Fruit fly (Drosophila melanogaster) whole organism, adult: ENCODE data around the gene mor.

Experiments used
- CG11617 ChIP-seq: fragments of 200-800 bp; sonication (Bioruptor generic); optimal IDR thresholded peaks from 2 replicates; lab custom pipeline; 2017; ENCODE audit warnings: mild to moderate bottlenecking, missing biosample characterization, missing genetic modification reagents, missing genetic modification characterization
- CG12768 ChIP-seq: fragments of 200-800 bp; sonication (Bioruptor generic); optimal IDR thresholded peaks from 2 replicates; lab custom pipeline; 2017; ENCODE audit warnings: missing biosample characterization, missing genetic modification characterization, mild to moderate bottlenecking, moderate library complexity, missing genetic modification reagents
- CG14711 ChIP-seq: fragments of 200-800 bp; sonication (Bioruptor generic); optimal IDR thresholded peaks from 2 replicates; lab custom pipeline; 2018; ENCODE audit warnings: missing biosample characterization, mild to moderate bottlenecking, missing genetic modification characterization, moderate library complexity
- CG1620 ChIP-seq: fragments of 200-800 bp; sonication (Bioruptor generic); optimal IDR thresholded peaks from 2 replicates; lab custom pipeline; 2016; ENCODE audit warnings: missing biosample characterization, missing genetic modification characterization
- CG33017 ChIP-seq: fragments of 200-800 bp; sonication (Bioruptor generic); optimal IDR thresholded peaks from 2 replicates; lab custom pipeline; 2018; ENCODE audit warnings: missing biosample characterization, mild to moderate bottlenecking, missing genetic modification characterization, moderate library complexity
- CG5204 ChIP-seq: fragments of 200-800 bp; sonication (Bioruptor generic); optimal IDR thresholded peaks from 2 replicates; lab custom pipeline; 2016; ENCODE audit warnings: missing biosample characterization, missing genetic modification characterization
- CG7045 ChIP-seq: fragments of 200-800 bp; sonication (Bioruptor generic); optimal IDR thresholded peaks from 2 replicates; lab custom pipeline; 2017; ENCODE audit warnings: missing biosample characterization, mild to moderate bottlenecking, missing genetic modification characterization
- CG7101 ChIP-seq: fragments of 200-800 bp; sonication (Bioruptor generic); optimal IDR thresholded peaks from 2 replicates; lab custom pipeline; 2018; ENCODE audit warnings: missing biosample characterization, mild to moderate bottlenecking, missing genetic modification characterization, moderate library complexity
- Clk ChIP-seq: fragments of 200-800 bp; sonication (Bioruptor generic); optimal IDR thresholded peaks from 2 replicates; lab custom pipeline; 2017; ENCODE audit warnings: missing biosample characterization, missing genetic modification characterization
- Crg-1 ChIP-seq: fragments of 200-800 bp; sonication (Bioruptor generic); optimal IDR thresholded peaks from 2 replicates; lab custom pipeline; 2016; ENCODE audit warnings: missing biosample characterization, missing genetic modification characterization
- Hr96 ChIP-seq: fragments of 200-800 bp; sonication (Bioruptor generic); optimal IDR thresholded peaks from 2 replicates; lab custom pipeline; 2016; ENCODE audit warnings: missing biosample characterization, missing genetic modification characterization
- Mnt ChIP-seq: fragments of 200-800 bp; sonication (Bioruptor generic); optimal IDR thresholded peaks from 2 replicates; lab custom pipeline; 2016; ENCODE audit warnings: missing biosample characterization, mild to moderate bottlenecking, missing genetic modification characterization
- bab1 ChIP-seq: fragments of 200-800 bp; sonication (Bioruptor generic); optimal IDR thresholded peaks from 3 replicates; lab custom pipeline; 2019; ENCODE audit warnings: missing biosample characterization, mild to moderate bottlenecking, missing genetic modification characterization, moderate library complexity
- cic ChIP-seq: fragments of 200-800 bp; sonication (Bioruptor generic); optimal IDR thresholded peaks from 2 replicates; lab custom pipeline; 2017; ENCODE audit warnings: missing biosample characterization, mild to moderate bottlenecking, missing genetic modification characterization, moderate library complexity
- cnc ChIP-seq, 2 experiments: fragments of >200 bp; optimal IDR thresholded peaks; 2 replicates each; lab custom pipeline; 2017
- kay ChIP-seq: fragments of 200-800 bp; sonication (Bioruptor generic); peaks from one replicate; lab custom pipeline; 2016; ENCODE audit warnings: missing biosample characterization, missing genetic modification characterization, borderline replicate concordance
- ovo ChIP-seq: fragments of 200-800 bp; sonication (Bioruptor generic); optimal IDR thresholded peaks from 2 replicates; lab custom pipeline; 2016; ENCODE audit warnings: missing biosample characterization, missing genetic modification characterization
- pad ChIP-seq: fragments of 200-800 bp; sonication (Bioruptor generic); optimal IDR thresholded peaks from 3 replicates; lab custom pipeline; 2017; ENCODE audit warnings: missing biosample characterization, missing genetic modification characterization, mild to moderate bottlenecking, moderate library complexity, missing genetic modification reagents
- tj ChIP-seq: fragments of 200-800 bp; sonication (Bioruptor generic); optimal IDR thresholded peaks from 3 replicates; lab custom pipeline; 2017; ENCODE audit warnings: missing biosample characterization, mild to moderate bottlenecking, missing genetic modification characterization, moderate library complexity
- toe ChIP-seq: fragments of 200-800 bp; sonication (Bioruptor generic); optimal IDR thresholded peaks from 2 replicates; lab custom pipeline; 2016; ENCODE audit warnings: missing biosample characterization, missing genetic modification characterization

The mor gene

dm6 chr3R:15998972-15999721 is 26.4 kb upstream of the mor start:
- TF ChIP-seq CG7101 (tag; lab: Kevin White, UChicago) (no peak), Crg-1 (no peak), CG14711 (tag; lab: Kevin White, UChicago) (no peak), cnc (optimal IDR thresholded peaks at IDR 0.05; lab: Kevin White, UChicago) (no peak), CG12768 (GFP tag; lab: Kevin White, UChicago) (no peak), CG1620 (no peak), CG11617 (GFP tag; lab: Kevin White, UChicago) (no peak), ovo (no peak), Clk (no peak), CG7045 (GFP tag; lab: Kevin White, UChicago) (no peak), cic (GFP tag; lab: Kevin White, UChicago) (no peak)

dm6 chr3R:15994573-15994869 is 21.8 kb upstream of the mor start:
- TF ChIP-seq CG7045 (GFP tag; lab: Kevin White, UChicago) (no peak), tj (GFP tag; lab: Kevin White, UChicago) (peak; percentile 58)

dm6 chr3R:15993815-15994572 is 21.3 kb upstream of the mor start:
- no peak for TF ChIP-seq cnc (optimal IDR thresholded peaks at IDR 0.05; lab: Kevin White, UChicago)
- TF ChIP-seq CG12768 (GFP tag; lab: Kevin White, UChicago) = no peak
- TF ChIP-seq cic (GFP tag; lab: Kevin White, UChicago) = peak; percentile 4
- TF ChIP-seq CG7045 (GFP tag; lab: Kevin White, UChicago) = no peak
- peak; percentile 69 for TF ChIP-seq ovo
- no peak for TF ChIP-seq kay (GFP tag; lab: Kevin White, UChicago)
- TF ChIP-seq CG14711 (tag; lab: Kevin White, UChicago) = no peak

- peak; percentile 53 for TF ChIP-seq Mnt (GFP tag; lab: Kevin White, UChicago)
- TF ChIP-seq toe = peak; percentile 64
- peak; percentile 62 for TF ChIP-seq Clk
- TF ChIP-seq bab1 (GFP tag; lab: Kevin White, UChicago) = peak; percentile 74
- TF ChIP-seq pad = peak; percentile 16
- no peak for TF ChIP-seq CG33017 (tag; lab: Kevin White, UChicago)
- TF ChIP-seq CG12768 (GFP tag; lab: Kevin White, UChicago) = peak; percentile 46
- TF ChIP-seq tj (GFP tag; lab: Kevin White, UChicago) = peak; percentile 46
- no peak for TF ChIP-seq Crg-1
- TF ChIP-seq CG7101 (tag; lab: Kevin White, UChicago) = peak; percentile 37
- TF ChIP-seq cic (GFP tag; lab: Kevin White, UChicago) = peak; percentile 83
- peak; percentile 82 for TF ChIP-seq kay (GFP tag; lab: Kevin White, UChicago)
- no peak for TF ChIP-seq CG1620
These were observed 20.6 kb upstream of the mor start for dm6 chr3R:15993139-15993804.

- TF ChIP-seq kay (GFP tag; lab: Kevin White, UChicago) (peak; percentile 68), CG14711 (tag; lab: Kevin White, UChicago) (no peak), Mnt (GFP tag; lab: Kevin White, UChicago) (no peak)
These were observed 18.9 kb upstream of the mor start for dm6 chr3R:15991593-15991992.

- TF ChIP-seq CG11617 (GFP tag; lab: Kevin White, UChicago) = no peak
- no peak for TF ChIP-seq bab1 (GFP tag; lab: Kevin White, UChicago)
- TF ChIP-seq CG5204 (GFP tag; lab: Kevin White, UChicago) = no peak
- no peak for TF ChIP-seq Mnt (GFP tag; lab: Kevin White, UChicago)
- TF ChIP-seq Hr96 = no peak
- TF ChIP-seq ovo = no peak
- no peak for TF ChIP-seq toe
These were observed 16.7 kb upstream of the mor start for dm6 chr3R:15989217-15989921.

dm6 chr3R:15988353-15988752 is 15.6 kb upstream of the mor start:
- TF ChIP-seq CG33017 (tag; lab: Kevin White, UChicago) (no peak), CG7045 (GFP tag; lab: Kevin White, UChicago) (no peak), CG14711 (tag; lab: Kevin White, UChicago) (no peak), toe (no peak), bab1 (GFP tag; lab: Kevin White, UChicago) (no peak), cnc (optimal IDR thresholded peaks at IDR 0.05; lab: Kevin White, UChicago) (no peak), CG1620 (no peak), pad (no peak), tj (GFP tag; lab: Kevin White, UChicago) (no peak)
